Worm (Caenorhabditis elegans): Measurements from ENCODE around the gene pho-13.

The pho-13 gene

ce11 chrII:8832941-8833340, 26.1 kb upstream of the pho-13 start:
- TF ChIP-seq lin-32 (GFP tag; optimal IDR thresholded peaks at IDR 0.05) (no peak), pha-4 (tag; optimal IDR thresholded peaks at IDR 0.05) (no peak), elt-1 (tag; optimal IDR thresholded peaks at IDR 0.05; ENCODE audit: borderline replicate concordance, insufficient read depth) (no peak), sem-2 (GFP tag; optimal IDR thresholded peaks at IDR 0.05) (no peak), nhr-2 (tag; optimal IDR thresholded peaks at IDR 0.05) (no peak), drap-1 (GFP tag; optimal IDR thresholded peaks at IDR 0.05) (no peak), zip-8 (tag; optimal IDR thresholded peaks at IDR 0.05) (no peak), cnd-1 (tag; optimal IDR thresholded peaks at IDR 0.05) (no peak), nhr-12 (tag; optimal IDR thresholded peaks at IDR 0.05) (no peak), unc-62 (GFP tag; optimal IDR thresholded peaks at IDR 0.05) (no peak), blmp-1 (tag; optimal IDR thresholded peaks at IDR 0.05) (no peak), mep-1 (tag; optimal IDR thresholded peaks at IDR 0.05) (no peak)

DNA sequence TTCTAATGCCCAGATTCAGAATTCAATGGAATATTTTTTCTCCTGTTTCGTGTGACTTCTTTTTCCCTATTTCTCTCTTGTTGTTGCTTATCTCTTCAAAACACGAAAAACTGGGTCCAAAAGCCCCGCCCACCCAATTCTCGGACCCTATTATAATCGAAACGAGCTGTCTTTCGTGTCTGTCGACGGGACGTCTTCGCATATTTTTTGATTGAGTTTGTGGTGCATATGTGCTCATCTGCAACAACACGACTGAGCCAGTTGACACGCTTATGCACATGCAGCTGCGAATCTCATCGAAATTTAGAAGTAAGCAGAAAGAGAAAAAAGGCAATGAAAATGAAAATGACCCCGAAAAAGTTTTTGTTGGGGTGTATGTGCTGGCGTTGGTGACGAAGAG, 24.1 kb upstream of the pho-13 start:
- TF ChIP-seq snpc-4 (tag; optimal IDR thresholded peaks at IDR 0.05) (no peak), nhr-2 (tag; optimal IDR thresholded peaks at IDR 0.05) (no peak), ces-1 (GFP tag; optimal IDR thresholded peaks at IDR 0.05) (peak; percentile 65), mep-1 (tag; optimal IDR thresholded peaks at IDR 0.05) (no peak)

DNA sequence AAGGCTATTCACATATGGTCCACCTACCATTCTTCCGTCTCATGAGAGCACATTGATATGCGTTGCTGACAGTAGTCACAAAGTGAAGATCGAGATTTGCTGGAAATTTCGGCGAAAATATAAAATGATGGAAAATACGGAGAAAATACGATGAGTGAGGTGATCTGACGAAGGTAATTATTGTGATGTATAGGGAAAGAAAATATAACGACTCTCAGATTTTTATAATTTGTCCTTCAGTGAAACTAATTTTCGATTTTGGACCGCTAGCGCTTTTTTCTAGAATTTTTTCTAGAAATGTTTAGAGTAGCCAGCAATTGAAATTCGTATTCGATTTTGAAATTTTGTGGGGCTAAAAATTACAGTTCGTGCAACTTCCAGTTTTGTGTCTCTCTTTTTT, 22.4 kb upstream of the pho-13 start, which contains the start of gene F46C5.2:
TSS of gene F46C5.2 (minus strand) at position 101 of the 400 bp plus-strand sequence.
- TF ChIP-seq ceh-39 (tag; optimal IDR thresholded peaks at IDR 0.05): no peak
- TF ChIP-seq tbx-8 (GFP tag; optimal IDR thresholded peaks at IDR 0.05): no peak
- TF ChIP-seq mls-2 (tag; optimal IDR thresholded peaks at IDR 0.05): no peak
- TF ChIP-seq bed-3 (GFP tag; optimal IDR thresholded peaks at IDR 0.05): no peak

DNA sequence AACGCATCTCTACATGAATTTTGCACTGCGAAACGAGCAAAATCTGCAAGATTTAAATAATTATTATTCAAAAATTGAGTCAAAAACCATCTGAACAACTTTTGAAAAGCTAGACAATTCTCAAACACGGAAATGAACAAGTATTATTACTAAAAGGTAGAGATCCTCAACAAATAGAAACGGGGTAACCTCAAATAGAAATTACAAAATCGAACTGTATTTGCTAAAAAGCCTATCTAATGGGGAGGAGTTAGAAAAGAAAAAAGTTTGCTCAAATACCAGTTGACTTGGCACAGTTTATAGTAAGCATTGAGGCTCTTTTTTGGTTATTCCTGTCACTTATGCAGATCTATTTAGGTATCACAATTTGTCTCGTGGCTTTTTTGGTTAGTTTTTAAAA, 18.9 kb upstream of the pho-13 start, which contains the start of gene nas-25:
TSS of gene nas-25 (plus strand) at position 301 of the 400 bp plus-strand sequence.
- TF ChIP-seq lsy-2 (tag; optimal IDR thresholded peaks at IDR 0.05): no peak
- no peak for TF ChIP-seq ham-2 (GFP tag; optimal IDR thresholded peaks at IDR 0.05)
- no peak for TF ChIP-seq lin-32 (GFP tag; optimal IDR thresholded peaks at IDR 0.05)
- TF ChIP-seq bed-3 (GFP tag; optimal IDR thresholded peaks at IDR 0.05): no peak
- no peak for TF ChIP-seq drap-1 (GFP tag; optimal IDR thresholded peaks at IDR 0.05)
- TF ChIP-seq sem-2 (GFP tag; optimal IDR thresholded peaks at IDR 0.05): no peak
- no peak for TF ChIP-seq sptf-1 (tag; optimal IDR thresholded peaks at IDR 0.05)
- no peak for TF ChIP-seq blmp-1 (tag; optimal IDR thresholded peaks at IDR 0.05)
- no peak for TF ChIP-seq zip-8 (tag; optimal IDR thresholded peaks at IDR 0.05)
- no peak for TF ChIP-seq mep-1 (tag; optimal IDR thresholded peaks at IDR 0.05)
- TF ChIP-seq ceh-39 (tag; optimal IDR thresholded peaks at IDR 0.05): no peak
- TF ChIP-seq nhr-237 (tag; optimal IDR thresholded peaks at IDR 0.05): no peak
- no peak for TF ChIP-seq hlh-1 (tag; optimal IDR thresholded peaks at IDR 0.05)
- no peak for TF ChIP-seq pha-4 (tag; optimal IDR thresholded peaks at IDR 0.05)
- TF ChIP-seq unc-62 (GFP tag; optimal IDR thresholded peaks at IDR 0.05): no peak
- TF ChIP-seq elt-3 (tag; optimal IDR thresholded peaks at IDR 0.05): no peak
- no peak for TF ChIP-seq nhr-76 (tag; optimal IDR thresholded peaks at IDR 0.05)
- no peak for TF ChIP-seq ceh-43 (GFP tag; optimal IDR thresholded peaks at IDR 0.05)
- no peak for TF ChIP-seq ceh-83 (GFP tag; optimal IDR thresholded peaks at IDR 0.05)
- TF ChIP-seq snpc-4 (tag; optimal IDR thresholded peaks at IDR 0.05): no peak

DNA sequence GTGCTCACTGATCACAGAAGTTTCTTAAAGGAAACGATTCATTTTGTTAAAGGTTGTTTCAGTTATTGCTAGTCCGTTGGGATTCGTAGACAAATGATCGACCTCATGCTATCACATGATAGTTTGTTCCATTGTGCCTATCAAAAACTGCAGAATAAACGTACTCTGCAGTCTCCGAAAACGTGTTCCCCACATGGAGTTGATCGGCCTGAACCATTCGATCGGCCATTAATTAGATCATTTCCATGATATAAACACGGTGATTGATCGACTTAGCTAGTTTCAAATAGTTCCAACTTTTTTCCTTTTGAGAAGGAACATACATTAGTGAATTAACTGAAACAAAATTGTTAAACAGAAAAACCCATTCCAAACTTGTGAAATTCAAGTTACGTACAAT, 15.9 kb upstream of the pho-13 start:
- no peak for TF ChIP-seq nhr-237 (tag; optimal IDR thresholded peaks at IDR 0.05)
- TF ChIP-seq nhr-12 (tag; optimal IDR thresholded peaks at IDR 0.05): no peak
- TF ChIP-seq unc-120 (tag; optimal IDR thresholded peaks at IDR 0.05; ENCODE audit: poor library complexity, severe bottlenecking): no peak
- TF ChIP-seq ces-1 (GFP tag; optimal IDR thresholded peaks at IDR 0.05): no peak
- no peak for TF ChIP-seq cnd-1 (tag; optimal IDR thresholded peaks at IDR 0.05)
- no peak for TF ChIP-seq elt-3 (tag; optimal IDR thresholded peaks at IDR 0.05)
- no peak for TF ChIP-seq sem-2 (GFP tag; optimal IDR thresholded peaks at IDR 0.05)
- TF ChIP-seq drap-1 (GFP tag; optimal IDR thresholded peaks at IDR 0.05): no peak
- no peak for TF ChIP-seq flh-1 (GFP tag; optimal IDR thresholded peaks at IDR 0.05)
- no peak for TF ChIP-seq ceh-39 (tag; optimal IDR thresholded peaks at IDR 0.05)
- no peak for TF ChIP-seq ceh-83 (GFP tag; optimal IDR thresholded peaks at IDR 0.05)
- TF ChIP-seq sptf-1 (tag; optimal IDR thresholded peaks at IDR 0.05): no peak
- no peak for TF ChIP-seq ham-2 (GFP tag; optimal IDR thresholded peaks at IDR 0.05)
- no peak for TF ChIP-seq nhr-2 (tag; optimal IDR thresholded peaks at IDR 0.05)
- TF ChIP-seq tbx-8 (GFP tag; optimal IDR thresholded peaks at IDR 0.05): no peak
- TF ChIP-seq nhr-28 (tag; optimal IDR thresholded peaks at IDR 0.05): no peak
